Worm (Caenorhabditis elegans): ENCODE results near the gene col-41.

ce11 chrX:15160923-15161322 is 15.4 kb downstream of the col-41 start:
- TF ChIP-seq snpc-4 (GFP tag; optimal IDR thresholded peaks at IDR 0.05): no peak
- TF ChIP-seq snpc-4 (tag; optimal IDR thresholded peaks at IDR 0.05): no peak
- no peak for TF ChIP-seq ceh-40 (GFP tag; IDR thresholded peaks at IDR 0.05)
- TF ChIP-seq snpc-1.3 (tag; optimal IDR thresholded peaks at IDR 0.05; ENCODE audit: insufficient read depth): no peak
- TF ChIP-seq tbx-9 (tag; optimal IDR thresholded peaks at IDR 0.05; ENCODE audit: borderline replicate concordance): no peak
- no peak for TF ChIP-seq egl-18 (GFP tag; IDR thresholded peaks at IDR 0.05)
- TF ChIP-seq Y53F4B.3 (GFP tag; IDR thresholded peaks at IDR 0.05): no peak
- TF ChIP-seq aptf-2 (GFP tag; conservative IDR thresholded peaks at IDR 0.05): no peak
- no peak for TF ChIP-seq aptf-3 (GFP tag; IDR thresholded peaks at IDR 0.05)
- TF ChIP-seq somi-1 (GFP tag; optimal IDR thresholded peaks at IDR 0.05): no peak
- TF ChIP-seq nhr-90 (tag; optimal IDR thresholded peaks at IDR 0.05): no peak
- TF ChIP-seq pha-4 (tag; optimal IDR thresholded peaks at IDR 0.05): no peak
- TF ChIP-seq sea-2 (GFP tag; IDR thresholded peaks at IDR 0.05): no peak
- no peak for TF ChIP-seq F49E8.2 (tag; optimal IDR thresholded peaks at IDR 0.05; ENCODE audit: insufficient read depth)
- no peak for TF ChIP-seq K12H6.12 (tag; optimal IDR thresholded peaks at IDR 0.05)

Data from whole organism, young adult.